Worm (Caenorhabditis elegans): Measurements from ENCODE around the gene ttr-20.

DNA sequence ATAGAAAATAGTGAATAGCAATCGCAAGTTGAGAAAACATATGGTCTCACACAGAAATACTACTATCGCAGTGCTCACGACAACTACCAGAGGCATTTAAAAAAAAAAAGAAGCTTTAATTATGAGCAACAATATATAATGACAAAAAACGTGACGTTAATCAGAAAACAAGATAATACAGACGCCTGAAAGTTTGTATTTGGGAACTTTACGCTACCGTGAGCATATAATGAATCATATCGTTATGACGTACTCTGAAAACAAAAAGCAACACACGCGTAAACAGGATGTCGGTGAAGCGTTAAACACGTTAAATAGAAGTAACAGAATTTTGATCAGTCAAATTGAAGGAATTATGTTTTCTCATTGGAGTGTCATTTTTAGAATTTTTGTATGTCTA is 20.7 kb upstream of the ttr-20 start, which contains the start of gene srbc-71:
- TF ChIP-seq C34F6.9 (tag; optimal IDR thresholded peaks at IDR 0.05) (no peak), ceh-82 (tag; optimal IDR thresholded peaks at IDR 0.05) (no peak), nhr-23 (tag; optimal IDR thresholded peaks at IDR 0.05) (no peak), peb-1 (tag; optimal IDR thresholded peaks at IDR 0.05) (no peak), blmp-1 (tag; optimal IDR thresholded peaks at IDR 0.05; ENCODE audit: insufficient read depth) (no peak), ztf-11 (tag; optimal IDR thresholded peaks at IDR 0.05) (no peak), ztf-4 (tag; optimal IDR thresholded peaks at IDR 0.05) (no peak), unc-62 (GFP tag; optimal IDR thresholded peaks at IDR 0.05) (no peak), F13H6.1 (tag; optimal IDR thresholded peaks at IDR 0.05) (no peak), zag-1 (tag; optimal IDR thresholded peaks at IDR 0.05) (no peak), crh-2 (tag; optimal IDR thresholded peaks at IDR 0.05) (no peak), fos-1 (tag; optimal IDR thresholded peaks at IDR 0.05) (no peak), nhr-12 (tag; optimal IDR thresholded peaks at IDR 0.05) (no peak), lin-13 (GFP tag; optimal IDR thresholded peaks at IDR 0.05) (no peak)

Measured in whole organism, L2 larva.